Fruit fly (Drosophila melanogaster) Kc167 (cell line): Measurements from ENCODE around the gene CG10184.

Source experiments
- Myc ChIP-seq: fragments of >200 bp; optimal IDR thresholded peaks from 2 replicates; lab custom pipeline; 2017; ENCODE audit warnings: missing external identifiers
- Sin3A ChIP-seq: fragments of >200 bp; optimal IDR thresholded peaks from 2 replicates; lab custom pipeline; 2018; ENCODE audit warnings: missing external identifiers
- h ChIP-seq: fragments of >200 bp; optimal IDR thresholded peaks from 3 replicates; lab custom pipeline; 2018; ENCODE audit warnings: missing external identifiers

- no peak for TF ChIP-seq Sin3A (lab: Kevin White, UChicago)
- TF ChIP-seq h (lab: Kevin White, UChicago): no peak
- TF ChIP-seq Myc (lab: Kevin White, UChicago): no peak
These were observed 9.1 kb downstream of the CG10184 start, which contains the start of gene CG16723 for dm6 chr3R:23596173-23596572.
